Fruit fly (Drosophila melanogaster): ENCODE results near the gene CG13931.

dm6 chr3L:1740129-1740975 lies 38.1 kb upstream of the CG13931 start:
- TF ChIP-seq Hr39 (GFP tag; optimal IDR thresholded peaks at IDR 0.05) (peak; percentile 80), CG3919 (GFP tag; optimal IDR thresholded peaks at IDR 0.05) (no peak), CG10631 (GFP tag; optimal IDR thresholded peaks at IDR 0.05) (peak; percentile 21), eg (GFP tag; IDR thresholded peaks at IDR 0.05) (peak; percentile 78), dac (GFP tag; optimal IDR thresholded peaks at IDR 0.05) (no peak), CG10669 (GFP tag; optimal IDR thresholded peaks at IDR 0.05) (no peak), Hr38 (GFP tag; optimal IDR thresholded peaks at IDR 0.05) (no peak), CG7368 (GFP tag; optimal IDR thresholded peaks at IDR 0.05) (no peak), Gug (GFP tag; IDR thresholded peaks at IDR 0.05) (peak; percentile 50), Blimp-1 (GFP tag; optimal IDR thresholded peaks at IDR 0.05) (no peak), net (GFP tag; optimal IDR thresholded peaks at IDR 0.05) (peak; percentile 53), Met (GFP tag; optimal IDR thresholded peaks at IDR 0.05) (peak; percentile 65)
